Fruit fly (Drosophila melanogaster) whole organism, embryonic: ENCODE results near the gene MFS18.

Source experiments
- B-H1 ChIP-seq: fragments of 200-800 bp; sonication (Bioruptor generic); IDR thresholded peaks from 3 replicates; pipeline ENCODE4 v1.3.6; 2022; ENCODE audit warnings: missing biosample characterization, missing genetic modification characterization
- Bdp1 ChIP-seq: fragments of 200-800 bp; sonication (Bioruptor generic); optimal IDR thresholded peaks from 3 replicates; lab custom pipeline; 2016; ENCODE audit warnings: missing biosample characterization, missing genetic modification characterization
- Bgb ChIP-seq: fragments of 200-800 bp; sonication (Bioruptor generic); IDR thresholded peaks from 2 replicates; pipeline ENCODE4 v1.3.6; 2022; ENCODE audit warnings: missing biosample characterization, missing genetic modification characterization; ENCODE audit not compliant: partially characterized antibody
- BtbVII ChIP-seq: fragments of 200-800 bp; sonication (Bioruptor generic); optimal IDR thresholded peaks from 3 replicates; lab custom pipeline; 2017; ENCODE audit warnings: missing biosample characterization, mild to moderate bottlenecking, missing genetic modification characterization
- CG10267 ChIP-seq: fragments of 200-800 bp; sonication (Bioruptor generic); optimal IDR thresholded peaks from 2 replicates; lab custom pipeline; 2018; ENCODE audit warnings: missing biosample characterization, mild to moderate bottlenecking, missing genetic modification characterization, moderate library complexity
- CG12391 ChIP-seq: fragments of 200-800 bp; sonication (Bioruptor generic); optimal IDR thresholded peaks from 3 replicates; lab custom pipeline; 2018; ENCODE audit warnings: missing biosample characterization, mild to moderate bottlenecking, missing genetic modification characterization, moderate library complexity
- CG14860 ChIP-seq: fragments of 200-800 bp; sonication (Bioruptor generic); IDR thresholded peaks from 3 replicates; pipeline ENCODE4 v1.3.6; 2022; ENCODE audit warnings: missing biosample characterization, missing genetic modification characterization; ENCODE audit not compliant: partially characterized antibody
- CG1603 ChIP-seq: fragments of 200-800 bp; sonication (Bioruptor generic); optimal IDR thresholded peaks from 2 replicates; lab custom pipeline; 2019; ENCODE audit warnings: missing biosample characterization, mild to moderate bottlenecking, missing genetic modification characterization, moderate library complexity
- CG32772 ChIP-seq: fragments of 200-800 bp; sonication (Bioruptor generic); IDR thresholded peaks from 2 replicates; pipeline ENCODE4 v1.3.6; 2022; ENCODE audit warnings: missing biosample characterization, missing genetic modification characterization
- CG42726 ChIP-seq: fragments of 200-800 bp; sonication (Bioruptor generic); IDR thresholded peaks from 2 replicates; pipeline ENCODE4 v1.3.6; 2022; ENCODE audit warnings: missing biosample characterization, missing genetic modification characterization; ENCODE audit not compliant: partially characterized antibody
- CG4707 ChIP-seq: fragments of 200-800 bp; sonication (Bioruptor generic); optimal IDR thresholded peaks from 2 replicates; lab custom pipeline; 2018; ENCODE audit warnings: missing biosample characterization, mild to moderate bottlenecking, missing genetic modification characterization, moderate library complexity
- CG6175 ChIP-seq: fragments of 200-800 bp; sonication (Bioruptor generic); IDR thresholded peaks from 3 replicates; pipeline ENCODE4 v1.3.6; 2022; ENCODE audit warnings: missing biosample characterization, missing genetic modification characterization
- CG6683 ChIP-seq: fragments of 200-800 bp; sonication (Bioruptor generic); optimal IDR thresholded peaks from 2 replicates; lab custom pipeline; 2017; ENCODE audit warnings: missing biosample characterization, mild to moderate bottlenecking, missing genetic modification characterization, missing genetic modification reagents
- CG6765 ChIP-seq: fragments of 200-800 bp; sonication (Bioruptor generic); optimal IDR thresholded peaks from 3 replicates; lab custom pipeline; 2017; ENCODE audit warnings: missing biosample characterization, mild to moderate bottlenecking, missing genetic modification characterization
- D19A ChIP-seq: fragments of 200-800 bp; optimal IDR thresholded peaks from 3 replicates; lab custom pipeline; 2019; ENCODE audit warnings: missing biosample characterization, mild to moderate bottlenecking, missing genetic modification characterization, moderate library complexity
- Doc3 ChIP-seq: fragments of 200-800 bp; sonication (Bioruptor generic); IDR thresholded peaks from 3 replicates; pipeline ENCODE4 v1.3.6; 2022; ENCODE audit warnings: missing biosample characterization, missing genetic modification characterization; ENCODE audit not compliant: partially characterized antibody
- HLH3B ChIP-seq: fragments of 200-800 bp; sonication (Bioruptor generic); IDR thresholded peaks from 2 replicates; pipeline ENCODE4 v1.3.6; 2022; ENCODE audit warnings: missing biosample characterization, missing genetic modification characterization
- HLH4C ChIP-seq: fragments of 200-800 bp; sonication (Bioruptor generic); IDR thresholded peaks from 3 replicates; pipeline ENCODE4 v1.3.6; 2022; ENCODE audit warnings: missing biosample characterization, missing genetic modification characterization; ENCODE audit not compliant: partially characterized antibody
- Med ChIP-seq: fragments of 200-800 bp; sonication (Bioruptor generic); peaks from one replicate; lab custom pipeline; 2016; ENCODE audit warnings: missing biosample characterization, missing genetic modification characterization, mild to moderate bottlenecking, inconsistent platforms, moderate library complexity
- Oaz ChIP-seq: fragments of 200-800 bp; sonication (Bioruptor generic); IDR thresholded peaks from 2 replicates; pipeline ENCODE4 v1.3.6; 2022; ENCODE audit warnings: missing biosample characterization, missing genetic modification characterization
- Opbp ChIP-seq: fragments of 200-800 bp; sonication (Bioruptor generic); IDR thresholded peaks from 3 replicates; pipeline ENCODE4 v1.3.6; 2022; ENCODE audit warnings: missing biosample characterization, missing genetic modification characterization; ENCODE audit not compliant: partially characterized antibody
- Scr ChIP-seq: fragments of 200-800 bp; sonication (Bioruptor generic); IDR thresholded peaks from 2 replicates; pipeline ENCODE4 v1.3.6; 2022; ENCODE audit warnings: missing biosample characterization, missing genetic modification characterization; ENCODE audit not compliant: partially characterized antibody
- Sox102F ChIP-seq: fragments of 200-800 bp; sonication (Bioruptor generic); optimal IDR thresholded peaks from 2 replicates; lab custom pipeline; 2018; ENCODE audit warnings: missing biosample characterization, mild to moderate bottlenecking, missing genetic modification characterization, moderate library complexity
- YL-1 ChIP-seq: fragments of 200-800 bp; sonication (Bioruptor generic); optimal IDR thresholded peaks from 3 replicates; lab custom pipeline; 2017; ENCODE audit warnings: missing biosample characterization, mild to moderate bottlenecking, missing genetic modification characterization
- amos ChIP-seq: fragments of 200-800 bp; sonication (Bioruptor generic); IDR thresholded peaks from 2 replicates; pipeline ENCODE4 v1.3.6; 2022; ENCODE audit warnings: missing biosample characterization, missing genetic modification characterization; ENCODE audit not compliant: partially characterized antibody
- ato ChIP-seq: fragments of 200-800 bp; sonication (Bioruptor generic); IDR thresholded peaks from 2 replicates; pipeline ENCODE4 v1.3.6; 2022; ENCODE audit warnings: missing biosample characterization, missing genetic modification characterization; ENCODE audit not compliant: partially characterized antibody
- bbx ChIP-seq: fragments of 200-800 bp; sonication (Bioruptor generic); IDR thresholded peaks from 2 replicates; pipeline ENCODE4 v1.3.6; 2022; ENCODE audit warnings: missing biosample characterization, missing genetic modification characterization; ENCODE audit not compliant: partially characterized antibody
- bowl ChIP-seq: fragments of 200-800 bp; sonication (Bioruptor generic); IDR thresholded peaks from 2 replicates; pipeline ENCODE4 v1.3.6; 2022; ENCODE audit warnings: missing biosample characterization, missing genetic modification characterization
- cato ChIP-seq: fragments of 200-800 bp; sonication (Bioruptor generic); optimal IDR thresholded peaks from 2 replicates; lab custom pipeline; 2016; ENCODE audit warnings: missing biosample characterization, missing genetic modification characterization, borderline replicate concordance
- cg ChIP-seq: fragments of 200-800 bp; sonication (Bioruptor generic); optimal IDR thresholded peaks from 3 replicates; lab custom pipeline; 2019; ENCODE audit warnings: missing biosample characterization, mild to moderate bottlenecking, missing genetic modification characterization, moderate library complexity
- gcm2 ChIP-seq: fragments of 200-800 bp; sonication (Bioruptor generic); optimal IDR thresholded peaks from 2 replicates; lab custom pipeline; 2016; ENCODE audit warnings: missing biosample characterization, missing genetic modification characterization
- hb ChIP-seq: fragments of 200-800 bp; sonication (Bioruptor generic); IDR thresholded peaks from 3 replicates; pipeline ENCODE4 v1.3.6; 2022; ENCODE audit warnings: missing biosample characterization, missing genetic modification characterization; ENCODE audit not compliant: partially characterized antibody
- her ChIP-seq: fragments of 200-800 bp; sonication (Bioruptor generic); optimal IDR thresholded peaks from 2 replicates; lab custom pipeline; 2016; ENCODE audit warnings: missing biosample characterization, missing genetic modification characterization
- hth ChIP-seq: fragments of >200 bp; optimal IDR thresholded peaks from 2 replicates; lab custom pipeline; 2017; ENCODE audit warnings: inconsistent platforms
- inv ChIP-seq: fragments of 200-800 bp; sonication (Bioruptor generic); IDR thresholded peaks from 2 replicates; pipeline ENCODE4 v1.3.6; 2022; ENCODE audit warnings: missing biosample characterization, missing genetic modification characterization; ENCODE audit not compliant: partially characterized antibody
- jigr1 ChIP-seq: fragments of 200-800 bp; sonication (Bioruptor generic); IDR thresholded peaks from 3 replicates; pipeline ENCODE4 v1.3.6; 2022; ENCODE audit warnings: missing biosample characterization, missing genetic modification characterization
- knrl ChIP-seq: fragments of 200-800 bp; sonication (Bioruptor generic); IDR thresholded peaks from 3 replicates; pipeline ENCODE4 v1.3.6; 2022; ENCODE audit warnings: missing biosample characterization, missing genetic modification characterization; ENCODE audit not compliant: partially characterized antibody
- lola ChIP-seq, 3 experiments: fragments of >200 bp in 2 of 3; fragments of 200-800 bp in 1 of 3; sonication (Bioruptor generic) in 1 of 3; optimal IDR thresholded peaks; 2 replicates each; lab custom pipeline; 2017 to 2019; ENCODE audit warnings: missing biosample characterization in 3 of 3, missing genetic modification characterization in 3 of 3, mild to moderate bottlenecking in 1 of 3, moderate library complexity in 1 of 3
- lov ChIP-seq, 2 experiments: fragments of 200-800 bp in 1 of 2; fragments of >200 bp in 1 of 2; sonication (Bioruptor generic) in 1 of 2; IDR thresholded peaks in 1 of 2; optimal IDR thresholded peaks in 1 of 2; 2 replicates in 1 of 2; 3 replicates in 1 of 2; pipeline versions ENCODE4 v1.3.6 to Lab custom; 2017 to 2022; ENCODE audit warnings: missing biosample characterization in 1 of 2, missing genetic modification characterization in 1 of 2
- nerfin-2 ChIP-seq: fragments of 200-800 bp; sonication (Bioruptor generic); IDR thresholded peaks from 2 replicates; pipeline ENCODE4 v1.3.6; 2022; ENCODE audit warnings: missing biosample characterization, missing genetic modification characterization; ENCODE audit not compliant: partially characterized antibody
- rib ChIP-seq: fragments of 200-800 bp; sonication (Bioruptor generic); IDR thresholded peaks from 2 replicates; pipeline ENCODE4 v1.3.6; 2022; ENCODE audit warnings: missing biosample characterization, missing genetic modification characterization
- run ChIP-seq: fragments of 200-800 bp; sonication (Bioruptor generic); optimal IDR thresholded peaks from 3 replicates; lab custom pipeline; 2018; ENCODE audit warnings: missing biosample characterization, mild to moderate bottlenecking, missing genetic modification characterization
- sens ChIP-seq: fragments of 200-800 bp; sonication (Bioruptor generic); peaks from one replicate; lab custom pipeline; 2016; ENCODE audit warnings: missing biosample characterization, missing genetic modification characterization
- slbo ChIP-seq: fragments of 200-800 bp; sonication (Bioruptor generic); IDR thresholded peaks from 2 replicates; pipeline ENCODE4 v1.3.6; 2022; ENCODE audit warnings: missing biosample characterization, missing genetic modification characterization
- sob ChIP-seq: fragments of 200-800 bp; sonication (Bioruptor generic); IDR thresholded peaks from 2 replicates; pipeline ENCODE4 v1.3.6; 2022; ENCODE audit warnings: missing biosample characterization, missing genetic modification characterization
- tna ChIP-seq: fragments of 200-800 bp; sonication (Bioruptor generic); IDR thresholded peaks from 2 replicates; pipeline ENCODE4 v1.3.6; 2022; ENCODE audit warnings: missing biosample characterization, missing genetic modification characterization; ENCODE audit not compliant: partially characterized antibody
- toy ChIP-seq: fragments of 200-800 bp; sonication (Bioruptor generic); IDR thresholded peaks from 2 replicates; pipeline ENCODE4 v1.3.6; 2022; ENCODE audit warnings: missing biosample characterization, missing genetic modification characterization
- zen2 ChIP-seq: fragments of 200-800 bp; sonication (Bioruptor generic); IDR thresholded peaks from 3 replicates; pipeline ENCODE4 v1.3.6; 2022; ENCODE audit warnings: missing biosample characterization, missing genetic modification characterization; ENCODE audit not compliant: partially characterized antibody

Gene MFS18

dm6 chr2L:4418819-4419218, 29.6 kb downstream of the MFS18 start (continued):
- TF ChIP-seq run (tag; lab: Kevin White, UChicago) (no peak), knrl (GFP tag; lab: Robert Waterston, UW) (peak; percentile 42; the same call in 1 of the 3 replicates), ato (peak; percentile 37; the same call in 1 of the 2 replicates), bbx (GFP tag; lab: Robert Waterston, UW) (peak; percentile 67), toy (no peak), CG14860 (GFP tag; lab: Robert Waterston, UW) (peak; percentile 59), amos (GFP tag; lab: Robert Waterston, UW) (peak; percentile 67; the same call in 1 of the 2 replicates), Scr (peak; percentile 52), gcm2 (no peak), Doc3 (0 out of 3 replicates have a peak, but pooled peaks have one; percentile 22), hb (peak; percentile 50; the same call in 1 of the 3 replicates), slbo (GFP tag; lab: Robert Waterston, UW) (0 out of 2 replicates have a peak, but pooled peaks have one; percentile 4), zen2 (GFP tag; lab: Robert Waterston, UW) (peak; percentile 42; the same call in 2 of the 3 replicates), bowl (GFP tag; lab: Robert Waterston, UW) (no peak), CG42726 (GFP tag; lab: Robert Waterston, UW) (peak; percentile 55), Bgb (peak; percentile 76), Bdp1 (GFP tag; lab: Kevin White, UChicago) (peak; percentile 93), tna (GFP tag; lab: Robert Waterston, UW) (peak; percentile 21; the same call in 1 of the 2 replicates), nerfin-2 (GFP tag; lab: Robert Waterston, UW) (peak; percentile 46; the same call in 1 of the 2 replicates), D19A (tag; lab: Kevin White, UChicago) (peak; percentile 22), CG12391 (tag; lab: Kevin White, UChicago) (no peak), Opbp (GFP tag; lab: Robert Waterston, UW) (peak; percentile 69; the same call in 2 of the 3 replicates), HLH4C (GFP tag; lab: Robert Waterston, UW) (peak; percentile 68)
- TF ChIP-seq, all 482 proteins: peak for 24

dm6 chr2L:4417982-4418381, 30.5 kb downstream of the MFS18 start:
- TF ChIP-seq Sox102F (GFP tag; lab: Kevin White, UChicago), result no peak
- peak; percentile 52 for TF ChIP-seq Med (GFP tag; lab: Kevin White, UChicago)
- no peak for TF ChIP-seq cato (GFP tag; lab: Kevin White, UChicago)
- TF ChIP-seq BtbVII (GFP tag; lab: Kevin White, UChicago), result no peak
- no peak for TF ChIP-seq CG6765 (GFP tag; lab: Kevin White, UChicago)
- TF ChIP-seq YL-1, result no peak
- 0 out of 2 replicates have a peak, but pooled peaks have one; percentile 15 for TF ChIP-seq HLH3B (GFP tag; lab: Robert Waterston, UW)
- TF ChIP-seq CG6175 (GFP tag; lab: Robert Waterston, UW), result no peak
- TF ChIP-seq jigr1 (GFP tag; lab: Robert Waterston, UW), result no peak
- no peak for TF ChIP-seq rib (GFP tag; lab: Robert Waterston, UW)
- TF ChIP-seq cg (GFP tag; lab: Kevin White, UChicago), result no peak
- TF ChIP-seq B-H1 (GFP tag; lab: Robert Waterston, UW), result peak; percentile 12; the same call in 1 of the 3 replicates
- no peak for TF ChIP-seq D19A (tag; lab: Kevin White, UChicago)
- no peak; the same call in 1 of the 2 replicates for TF ChIP-seq CG32772 (GFP tag; lab: Robert Waterston, UW)
- TF ChIP-seq CG4707 (GFP tag; lab: Kevin White, UChicago), result no peak
- TF ChIP-seq Oaz, result 0 out of 2 replicates have a peak, but pooled peaks have one; percentile 27
- no peak for TF ChIP-seq CG10267 (tag; lab: Kevin White, UChicago)
- TF ChIP-seq lola (GFP tag; optimal IDR thresholded peaks at IDR 0.05; lab: Kevin White, UChicago), result no peak
- TF ChIP-seq her, result no peak
- no peak for TF ChIP-seq sob (GFP tag; lab: Robert Waterston, UW)
- no peak for TF ChIP-seq CG6683 (GFP tag; lab: Kevin White, UChicago)
- peak; percentile 25 for TF ChIP-seq CG1603 (tag; lab: Kevin White, UChicago)
- no peak for TF ChIP-seq lov (optimal IDR thresholded peaks at IDR 0.05; lab: Kevin White, UChicago)
- TF ChIP-seq lov (GFP tag; IDR thresholded peaks at IDR 0.05; lab: Robert Waterston, UW), result 0 out of 3 replicates have a peak, but pooled peaks have one; percentile 51
- TF ChIP-seq hth (lab: Kevin White, UChicago), result no peak
- TF ChIP-seq sens (GFP tag; lab: Kevin White, UChicago), result peak; percentile 54
- no peak for TF ChIP-seq inv (GFP tag; lab: Robert Waterston, UW)
